Fruit fly (Drosophila melanogaster) whole organism, larva: Measurements from ENCODE around the gene comt.
A peak's percentile ranks its signal among the peaks of the same experiment; 100 is the strongest.

Experiments used
- noc ChIP-seq: fragments of 200-800 bp; sonication (Bioruptor generic); optimal IDR thresholded peaks from 3 replicates; lab custom pipeline; 2019; ENCODE audit warnings: missing biosample characterization, mild to moderate bottlenecking, missing genetic modification characterization, moderate library complexity

The comt gene

dm6 chrX:13232406-13233195, 26.2 kb upstream of the comt start:
- no peak for TF ChIP-seq noc (tag; lab: Kevin White, UChicago)

dm6 chrX:13233811-13234737, 24.7 kb upstream of the comt start:
- TF ChIP-seq noc (tag; lab: Kevin White, UChicago) = peak; percentile 56

- TF ChIP-seq noc (tag; lab: Kevin White, UChicago) = no peak
These were observed 23.9 kb upstream of the comt start for dm6 chrX:13234738-13235470.

- TF ChIP-seq noc (tag; lab: Kevin White, UChicago) = no peak
These were observed 22.1 kb upstream of the comt start, which contains the start of gene CG32639 for dm6 chrX:13236516-13237245. CG32639 (minus strand) TSS chrX:13236566.

- TF ChIP-seq noc (tag; lab: Kevin White, UChicago) = no peak
These were observed 20.4 kb upstream of the comt start for dm6 chrX:13238294-13238917.

dm6 chrX:13240812-13241211, 18.0 kb upstream of the comt start:
- TF ChIP-seq noc (tag; lab: Kevin White, UChicago) = no peak

dm6 chrX:13243726-13244323, 15.0 kb upstream of the comt start:
- no peak for TF ChIP-seq noc (tag; lab: Kevin White, UChicago)

- no peak for TF ChIP-seq noc (tag; lab: Kevin White, UChicago)
These were observed 14.4 kb upstream of the comt start for dm6 chrX:13244462-13244861.

DNA sequence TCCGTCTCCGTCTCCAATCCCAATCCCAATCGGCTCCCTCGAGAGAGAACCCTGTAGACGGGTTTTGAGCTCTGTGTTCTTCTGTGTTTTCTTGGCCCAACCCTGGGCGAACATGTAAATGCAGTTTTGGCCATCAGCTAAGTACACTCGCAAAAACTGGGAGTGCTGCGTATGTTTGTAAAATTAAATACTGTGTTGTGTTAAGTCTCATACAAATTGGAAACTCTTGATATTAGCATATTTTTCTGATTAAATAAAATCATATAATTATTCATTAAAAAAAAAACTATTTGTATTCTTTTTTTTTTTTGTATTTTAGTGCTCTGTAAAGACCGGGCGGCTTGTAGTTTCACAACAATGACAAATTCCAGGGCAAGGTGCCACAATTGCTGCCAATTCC, 13.1 kb upstream of the comt start:
- TF ChIP-seq noc (tag; lab: Kevin White, UChicago) = no peak

DNA sequence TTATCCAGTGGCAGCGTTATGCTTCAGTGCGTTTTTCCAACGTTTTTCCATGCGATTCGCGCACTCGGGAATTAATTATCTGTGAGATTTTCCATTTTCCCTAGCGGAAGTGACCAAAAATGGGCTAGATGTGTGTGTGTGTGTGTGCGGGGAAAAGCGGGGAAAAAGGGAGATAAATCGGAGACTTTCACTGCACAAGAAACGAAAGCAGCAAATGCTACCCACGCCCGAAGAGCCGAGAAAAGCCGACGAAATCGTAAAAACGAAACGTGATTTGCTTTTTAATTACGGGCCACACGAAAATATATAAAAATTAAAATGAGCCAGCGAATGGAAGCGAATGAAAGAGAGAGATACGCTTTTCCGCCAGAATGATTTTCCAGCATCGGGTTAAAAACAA, 11.0 kb upstream of the comt start:
- no peak for TF ChIP-seq noc (tag; lab: Kevin White, UChicago)

dm6 chrX:13248515-13248914, 10.3 kb upstream of the comt start:
- no peak for TF ChIP-seq noc (tag; lab: Kevin White, UChicago)

dm6 chrX:13249732-13250395, 9.0 kb upstream of the comt start:
- no peak for TF ChIP-seq noc (tag; lab: Kevin White, UChicago)

DNA sequence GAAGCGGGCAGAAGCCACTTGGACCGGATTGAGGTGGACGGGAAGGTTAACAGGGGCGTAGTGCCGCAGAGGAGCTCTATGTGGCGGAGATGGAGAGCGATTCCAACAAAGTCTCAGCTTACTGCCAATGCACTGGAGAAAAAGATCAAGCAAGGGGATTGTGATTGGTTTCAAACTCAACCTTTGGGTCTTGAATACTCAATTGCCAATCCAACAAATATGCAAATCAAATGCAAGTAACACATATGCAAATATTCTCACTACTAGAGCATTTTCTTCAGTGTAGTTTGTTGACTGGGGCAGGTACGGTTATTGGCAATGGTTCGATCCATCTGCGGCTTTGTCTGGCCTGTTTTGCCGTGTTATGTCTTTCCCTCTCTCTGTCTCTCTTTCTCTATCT, 7.5 kb upstream of the comt start:
- TF ChIP-seq noc (tag; lab: Kevin White, UChicago) = peak; percentile 86
